Worm (Caenorhabditis elegans) whole organism, L4/young adult: ENCODE results near the gene sucl-2.

Experiments
- W03F9.2 ChIP-seq: fragments of 150-350 bp; optimal IDR thresholded peaks from 2 replicates; lab custom pipeline; 2014; ENCODE audit warnings: missing biosample characterization, missing genetic modification characterization
- him-1 ChIP-seq: sonication (generic microtip); optimal IDR thresholded peaks from 2 replicates; lab custom pipeline; 2016; ENCODE audit warnings: missing genotype, missing genetic modification reagents, missing genetic modification characterization, missing compliant biosample characterization

DNA sequence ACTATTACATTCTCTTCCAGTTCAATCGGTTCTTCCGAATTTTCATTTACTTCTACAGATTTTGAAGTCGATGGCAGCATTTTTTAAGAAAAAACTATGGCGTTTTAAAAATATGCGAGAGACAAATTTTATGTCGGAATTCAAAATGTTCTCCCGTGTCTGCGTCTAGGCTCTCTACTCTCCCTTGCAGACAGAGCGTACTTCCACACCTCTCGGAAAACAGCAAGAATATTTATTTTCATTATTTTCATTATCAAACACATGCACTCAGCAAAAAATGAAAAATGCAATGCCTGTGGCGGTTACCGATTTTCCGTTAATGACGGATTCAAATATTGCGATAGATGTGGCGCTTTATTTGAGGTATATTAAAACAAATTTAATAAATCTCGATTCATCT lies 5.7 kb downstream of the sucl-2 start, which contains the start of the genes ztf-18 and F23H11.2:
- no peak for TF ChIP-seq him-1
- TF ChIP-seq W03F9.2 (tag; lab: Kevin White, UChicago): no peak
